Worm (Caenorhabditis elegans): ENCODE data around the gene enri-2.
A peak's percentile ranks its signal among the peaks of the same experiment; 100 is the strongest.

The enri-2 gene

ce11 chrX:14513462-14513861 is 32.2 kb upstream of the enri-2 start:
- TF ChIP-seq nhr-77 (tag; optimal IDR thresholded peaks at IDR 0.05): no peak
- peak; percentile 60 for TF ChIP-seq egl-5 (tag; optimal IDR thresholded peaks at IDR 0.05)
- TF ChIP-seq lin-15B (tag; optimal IDR thresholded peaks at IDR 0.05): no peak
- no peak for TF ChIP-seq nhr-43 (tag; optimal IDR thresholded peaks at IDR 0.05; ENCODE audit: poor library complexity, severe bottlenecking)
- TF ChIP-seq elt-3 (tag; optimal IDR thresholded peaks at IDR 0.05): no peak
- no peak for TF ChIP-seq nhr-12 (tag; optimal IDR thresholded peaks at IDR 0.05)
- TF ChIP-seq ZK546.5 (tag; optimal IDR thresholded peaks at IDR 0.05): no peak
- TF ChIP-seq elt-1 (tag; optimal IDR thresholded peaks at IDR 0.05): no peak
- no peak for TF ChIP-seq ceh-9 (tag; optimal IDR thresholded peaks at IDR 0.05)
- TF ChIP-seq nhr-76 (tag; optimal IDR thresholded peaks at IDR 0.05): no peak
- no peak for TF ChIP-seq daf-12 (tag; optimal IDR thresholded peaks at IDR 0.05)
- peak; percentile 12 for TF ChIP-seq pha-4 (tag; optimal IDR thresholded peaks at IDR 0.05)
- no peak for TF ChIP-seq ztf-4 (tag; optimal IDR thresholded peaks at IDR 0.05)
- no peak for TF ChIP-seq ceh-16 (tag; optimal IDR thresholded peaks at IDR 0.05)
- TF ChIP-seq lin-39 (tag; optimal IDR thresholded peaks at IDR 0.05): peak; percentile 37
- no peak for TF ChIP-seq R02D3.7 (tag; optimal IDR thresholded peaks at IDR 0.05)
- TF ChIP-seq zag-1 (tag; optimal IDR thresholded peaks at IDR 0.05): no peak
- no peak for TF ChIP-seq elt-2 (tag; optimal IDR thresholded peaks at IDR 0.05)
- no peak for TF ChIP-seq ama-1 (optimal IDR thresholded peaks at IDR 0.05)
- no peak for TF ChIP-seq lsy-12 (tag; optimal IDR thresholded peaks at IDR 0.05)
- TF ChIP-seq mdl-1 (tag; optimal IDR thresholded peaks at IDR 0.05): no peak
- TF ChIP-seq nhr-23 (tag; optimal IDR thresholded peaks at IDR 0.05): no peak
- TF ChIP-seq ceh-28 (tag; optimal IDR thresholded peaks at IDR 0.05): no peak
- TF ChIP-seq nfya-1 (tag; optimal IDR thresholded peaks at IDR 0.05; ENCODE audit: insufficient read depth): peak; percentile 4

ce11 chrX:14515028-14515427 is 30.6 kb upstream of the enri-2 start, which contains the start of gene gcsh-1:
TSS of gene gcsh-1 (minus strand) at chrX:14515073.
- TF ChIP-seq elt-3 (tag; optimal IDR thresholded peaks at IDR 0.05) (no peak), nhr-25 (tag; optimal IDR thresholded peaks at IDR 0.05) (no peak), pqm-1 (tag; optimal IDR thresholded peaks at IDR 0.05) (peak; percentile 45), elt-2 (tag; optimal IDR thresholded peaks at IDR 0.05) (peak; percentile 62), elt-1 (tag; optimal IDR thresholded peaks at IDR 0.05) (no peak), hmg-11 (tag; optimal IDR thresholded peaks at IDR 0.05) (no peak)

ce11 chrX:14516560-14516959 is 29.1 kb upstream of the enri-2 start, which contains the start of gene D1025.10:
TSS of gene D1025.10 (plus strand) at chrX:14516860.
- TF ChIP-seq zag-1 (tag; optimal IDR thresholded peaks at IDR 0.05) (no peak), daf-12 (tag; optimal IDR thresholded peaks at IDR 0.05) (no peak), lsy-12 (tag; optimal IDR thresholded peaks at IDR 0.05) (no peak), hmg-11 (tag; optimal IDR thresholded peaks at IDR 0.05) (no peak), mdl-1 (tag; optimal IDR thresholded peaks at IDR 0.05) (no peak), nhr-67 (tag; optimal IDR thresholded peaks at IDR 0.05) (no peak), pqm-1 (tag; optimal IDR thresholded peaks at IDR 0.05) (no peak), tbx-2 (tag; optimal IDR thresholded peaks at IDR 0.05) (no peak), egl-27 (tag; optimal IDR thresholded peaks at IDR 0.05) (no peak), snpc-4 (tag; optimal IDR thresholded peaks at IDR 0.05) (no peak), ceh-28 (tag; optimal IDR thresholded peaks at IDR 0.05) (no peak)

- TF ChIP-seq fkh-10 (GFP tag; optimal IDR thresholded peaks at IDR 0.05) (no peak), snpc-4 (tag; optimal IDR thresholded peaks at IDR 0.05) (peak; percentile 19), egl-5 (tag; optimal IDR thresholded peaks at IDR 0.05) (no peak)
These were observed 27.8 kb upstream of the enri-2 start for ce11 chrX:14517842-14518241.

- no peak for TF ChIP-seq ztf-4 (tag; optimal IDR thresholded peaks at IDR 0.05)
- TF ChIP-seq fkh-10 (GFP tag; optimal IDR thresholded peaks at IDR 0.05): no peak
- TF ChIP-seq ceh-9 (tag; optimal IDR thresholded peaks at IDR 0.05): no peak
- no peak for TF ChIP-seq eor-1 (tag; optimal IDR thresholded peaks at IDR 0.05)
- TF ChIP-seq daf-12 (tag; optimal IDR thresholded peaks at IDR 0.05): no peak
- no peak for TF ChIP-seq skn-1 (tag; optimal IDR thresholded peaks at IDR 0.05)
- no peak for TF ChIP-seq egl-27 (tag; optimal IDR thresholded peaks at IDR 0.05)
- TF ChIP-seq nhr-237 (tag; optimal IDR thresholded peaks at IDR 0.05): no peak
- no peak for TF ChIP-seq ama-1 (optimal IDR thresholded peaks at IDR 0.05)
- no peak for TF ChIP-seq nhr-28 (tag; optimal IDR thresholded peaks at IDR 0.05)
- TF ChIP-seq pqm-1 (tag; optimal IDR thresholded peaks at IDR 0.05): no peak
- no peak for TF ChIP-seq nhr-25 (tag; optimal IDR thresholded peaks at IDR 0.05)
- TF ChIP-seq zag-1 (tag; optimal IDR thresholded peaks at IDR 0.05): no peak
- TF ChIP-seq jun-1 (tag; optimal IDR thresholded peaks at IDR 0.05): no peak
These were observed 25.2 kb upstream of the enri-2 start, which contains the start of gene D1025.1 for ce11 chrX:14520463-14520862. TSS of gene D1025.1 (plus strand) at chrX:14520763.

Data from whole organism, L3 larva.